Fruit fly (Drosophila melanogaster) whole organism, embryonic: Measurements from ENCODE around the gene Fkbp59.

Experiments
- Asciz ChIP-seq: fragments of 200-800 bp; sonication (Bioruptor generic); optimal IDR thresholded peaks from 2 replicates; lab custom pipeline; 2017; ENCODE audit warnings: missing biosample characterization, mild to moderate bottlenecking, missing genetic modification characterization, missing genetic modification reagents
- CG10366 ChIP-seq: fragments of 200-800 bp; sonication (Bioruptor generic); IDR thresholded peaks from 2 replicates; pipeline ENCODE4 v1.3.6; 2022; ENCODE audit warnings: missing biosample characterization, missing genetic modification characterization
- CG10654 ChIP-seq: fragments of 200-800 bp; sonication (Bioruptor generic); optimal IDR thresholded peaks from 2 replicates; lab custom pipeline; 2016; ENCODE audit warnings: missing biosample characterization, missing genetic modification characterization
- CG10979 ChIP-seq: fragments of 200-800 bp; sonication (Bioruptor generic); optimal IDR thresholded peaks from 2 replicates; lab custom pipeline; 2018; ENCODE audit warnings: missing biosample characterization, mild to moderate bottlenecking, missing genetic modification characterization, moderate library complexity
- CG11695 ChIP-seq: fragments of 200-800 bp; sonication (Bioruptor generic); IDR thresholded peaks from 3 replicates; pipeline ENCODE4 v1.3.6; 2022; ENCODE audit warnings: missing biosample characterization, missing genetic modification characterization
- CG12071 ChIP-seq: fragments of 200-800 bp; sonication (Bioruptor generic); optimal IDR thresholded peaks from 3 replicates; lab custom pipeline; 2018; ENCODE audit warnings: missing biosample characterization, mild to moderate bottlenecking, missing genetic modification characterization
- CG12659 ChIP-seq: fragments of 200-800 bp; sonication (Bioruptor generic); optimal IDR thresholded peaks from 3 replicates; lab custom pipeline; 2017; ENCODE audit warnings: mild to moderate bottlenecking, missing biosample characterization, missing genetic modification reagents, missing genetic modification characterization
- CG13775 ChIP-seq: fragments of 200-800 bp; sonication (Bioruptor generic); optimal IDR thresholded peaks from 3 replicates; lab custom pipeline; 2017; ENCODE audit warnings: missing biosample characterization, mild to moderate bottlenecking, missing genetic modification characterization
- CG15011 ChIP-seq: fragments of 200-800 bp; sonication (Bioruptor generic); optimal IDR thresholded peaks from 3 replicates; lab custom pipeline; 2018; ENCODE audit warnings: missing biosample characterization, mild to moderate bottlenecking, missing genetic modification characterization
- CG1603 ChIP-seq: fragments of 200-800 bp; sonication (Bioruptor generic); optimal IDR thresholded peaks from 2 replicates; lab custom pipeline; 2019; ENCODE audit warnings: missing biosample characterization, mild to moderate bottlenecking, missing genetic modification characterization, moderate library complexity
- CG17568 ChIP-seq: fragments of 200-800 bp; sonication (Bioruptor generic); optimal IDR thresholded peaks from 2 replicates; lab custom pipeline; 2018; ENCODE audit warnings: missing biosample characterization, mild to moderate bottlenecking, missing genetic modification characterization, moderate library complexity
- CG18011 ChIP-seq: fragments of 200-800 bp; sonication (Bioruptor generic); optimal IDR thresholded peaks from 2 replicates; lab custom pipeline; 2017; ENCODE audit warnings: missing biosample characterization, missing genetic modification characterization, mild to moderate bottlenecking, moderate library complexity, missing genotype
- CG31224 ChIP-seq: fragments of 200-800 bp; sonication (Bioruptor generic); IDR thresholded peaks from 2 replicates; pipeline ENCODE4 v1.3.6; 2022; ENCODE audit warnings: missing biosample characterization, missing genetic modification characterization
- CG31441 ChIP-seq: fragments of 200-800 bp; sonication (Bioruptor generic); IDR thresholded peaks from 2 replicates; pipeline ENCODE4 v1.3.6; 2022; ENCODE audit warnings: missing biosample characterization, missing genetic modification characterization
- CG34422 ChIP-seq: fragments of 200-800 bp; sonication (Bioruptor generic); IDR thresholded peaks from 3 replicates; pipeline ENCODE4 v1.3.6; 2022; ENCODE audit warnings: missing biosample characterization, missing genetic modification characterization
- CG6813 ChIP-seq: fragments of 200-800 bp; sonication (Bioruptor generic); optimal IDR thresholded peaks from 2 replicates; lab custom pipeline; 2017; ENCODE audit warnings: missing biosample characterization, missing genetic modification characterization, mild to moderate bottlenecking, moderate library complexity, missing genetic modification reagents
- CG6854 ChIP-seq: fragments of 200-800 bp; sonication (Bioruptor generic); optimal IDR thresholded peaks from 3 replicates; lab custom pipeline; 2017; ENCODE audit warnings: missing biosample characterization, mild to moderate bottlenecking, missing genetic modification characterization
- CG7786 ChIP-seq: fragments of 200-800 bp; sonication (Bioruptor generic); optimal IDR thresholded peaks from 2 replicates; lab custom pipeline; 2016; ENCODE audit warnings: missing biosample characterization, missing genetic modification characterization
- CG8359 ChIP-seq: fragments of 200-800 bp; sonication (Bioruptor generic); optimal IDR thresholded peaks from 2 replicates; lab custom pipeline; 2017; ENCODE audit warnings: missing biosample characterization, mild to moderate bottlenecking, missing genetic modification characterization, borderline replicate concordance
- CG8765 ChIP-seq: fragments of 200-800 bp; sonication (Bioruptor generic); IDR thresholded peaks from 2 replicates; pipeline ENCODE4 v1.3.6; 2022; ENCODE audit warnings: missing biosample characterization, missing genetic modification characterization
- Camta ChIP-seq: fragments of 200-800 bp; sonication (Bioruptor generic); optimal IDR thresholded peaks from 2 replicates; lab custom pipeline; 2016; ENCODE audit warnings: missing biosample characterization, missing genetic modification characterization
- Chrac-16 ChIP-seq: fragments of 200-800 bp; sonication (Bioruptor generic); optimal IDR thresholded peaks from 3 replicates; lab custom pipeline; 2016; ENCODE audit warnings: missing biosample characterization, missing genetic modification characterization
- Doc3 ChIP-seq: fragments of 200-800 bp; sonication (Bioruptor generic); IDR thresholded peaks from 3 replicates; pipeline ENCODE4 v1.3.6; 2022; ENCODE audit warnings: missing biosample characterization, missing genetic modification characterization; ENCODE audit not compliant: partially characterized antibody
- HLH3B ChIP-seq: fragments of 200-800 bp; sonication (Bioruptor generic); IDR thresholded peaks from 2 replicates; pipeline ENCODE4 v1.3.6; 2022; ENCODE audit warnings: missing biosample characterization, missing genetic modification characterization
- HLH54F ChIP-seq: fragments of 200-800 bp; sonication (Bioruptor generic); optimal IDR thresholded peaks from 3 replicates; lab custom pipeline; 2016; ENCODE audit warnings: missing biosample characterization, missing genetic modification characterization
- Hr51 ChIP-seq, 2 experiments: fragments of 200-800 bp; sonication (Bioruptor generic); optimal IDR thresholded peaks; 2 replicates in 1 of 2; 3 replicates in 1 of 2; lab custom pipeline; 2016 to 2018; ENCODE audit warnings: missing biosample characterization in 2 of 2, missing genetic modification characterization in 2 of 2, mild to moderate bottlenecking in 1 of 2, moderate library complexity in 1 of 2
- Pdp1 ChIP-seq, 2 experiments: fragments of 200-800 bp; sonication (Bioruptor generic); optimal IDR thresholded peaks; 3 replicates each; lab custom pipeline; 2016; ENCODE audit warnings: missing biosample characterization in 2 of 2, missing genetic modification characterization in 2 of 2, mild to moderate bottlenecking in 1 of 2, moderate library complexity in 1 of 2
- Ptx1 ChIP-seq: fragments of 200-800 bp; sonication (Bioruptor generic); IDR thresholded peaks from 2 replicates; pipeline ENCODE4 v1.3.6; 2022; ENCODE audit warnings: missing biosample characterization, missing genetic modification characterization
- Rx ChIP-seq: fragments of 200-800 bp; sonication (Bioruptor generic); IDR thresholded peaks from 2 replicates; pipeline ENCODE4 v1.3.6; 2022; ENCODE audit warnings: missing biosample characterization, missing genetic modification characterization
- TFAM ChIP-seq: fragments of 200-800 bp; sonication (Bioruptor generic); optimal IDR thresholded peaks from 2 replicates; lab custom pipeline; 2017; ENCODE audit warnings: missing biosample characterization, missing genetic modification characterization, inconsistent platforms
- Vsx1 ChIP-seq: fragments of 200-800 bp; sonication (Bioruptor generic); optimal IDR thresholded peaks from 2 replicates; lab custom pipeline; 2017; ENCODE audit warnings: missing biosample characterization, mild to moderate bottlenecking, missing genetic modification characterization, missing genetic modification reagents
- abd-A ChIP-seq: fragments of 200-800 bp; sonication (Bioruptor generic); optimal IDR thresholded peaks from 3 replicates; lab custom pipeline; 2019; ENCODE audit warnings: missing biosample characterization, mild to moderate bottlenecking, missing genetic modification characterization, moderate library complexity
- ap ChIP-seq: fragments of 200-800 bp; sonication (Bioruptor generic); IDR thresholded peaks from 2 replicates; pipeline ENCODE4 v1.3.6; 2022; ENCODE audit warnings: missing biosample characterization, missing genetic modification characterization
- ash1 ChIP-seq: fragments of 200-800 bp; sonication (Bioruptor generic); optimal IDR thresholded peaks from 2 replicates; lab custom pipeline; 2018; ENCODE audit warnings: missing biosample characterization, mild to moderate bottlenecking, missing genetic modification characterization
- chm ChIP-seq: fragments of 200-800 bp; sonication (Bioruptor generic); IDR thresholded peaks from 2 replicates; pipeline ENCODE4 v1.3.6; 2022; ENCODE audit warnings: missing biosample characterization, missing genetic modification characterization
- danr ChIP-seq: fragments of 200-800 bp; sonication (Bioruptor generic); IDR thresholded peaks from 2 replicates; pipeline ENCODE4 v1.3.6; 2022; ENCODE audit warnings: missing biosample characterization, missing genetic modification characterization
- fd102C ChIP-seq: fragments of 200-800 bp; sonication (Bioruptor generic); optimal IDR thresholded peaks from 2 replicates; lab custom pipeline; 2018; ENCODE audit warnings: missing biosample characterization, mild to moderate bottlenecking, missing genetic modification characterization, moderate library complexity
- fd96Cb ChIP-seq: fragments of 200-800 bp; sonication (Bioruptor generic); optimal IDR thresholded peaks from 2 replicates; lab custom pipeline; 2018; ENCODE audit warnings: missing biosample characterization, mild to moderate bottlenecking, missing genetic modification characterization, moderate library complexity
- gcm2 ChIP-seq: fragments of 200-800 bp; sonication (Bioruptor generic); optimal IDR thresholded peaks from 2 replicates; lab custom pipeline; 2016; ENCODE audit warnings: missing biosample characterization, missing genetic modification characterization
- grn ChIP-seq: fragments of 200-800 bp; sonication (Bioruptor generic); optimal IDR thresholded peaks from 3 replicates; lab custom pipeline; 2017; ENCODE audit warnings: missing biosample characterization, missing genetic modification characterization
- gsb ChIP-seq: fragments of 200-800 bp; sonication (Bioruptor generic); IDR thresholded peaks from 2 replicates; pipeline ENCODE4 v1.3.6; 2022; ENCODE audit warnings: missing biosample characterization, missing genetic modification characterization
- hb ChIP-seq: fragments of 200-800 bp; sonication (Bioruptor generic); IDR thresholded peaks from 3 replicates; pipeline ENCODE4 v1.3.6; 2022; ENCODE audit warnings: missing biosample characterization, missing genetic modification characterization; ENCODE audit not compliant: partially characterized antibody
- mam ChIP-seq: fragments of 200-800 bp; sonication (Bioruptor generic); optimal IDR thresholded peaks from 3 replicates; lab custom pipeline; 2016; ENCODE audit warnings: missing biosample characterization, missing genetic modification characterization
- sc ChIP-seq, 3 experiments: fragments of >200 bp in 2 of 3; fragments of 200-800 bp in 1 of 3; sonication (Bioruptor generic) in 1 of 3; optimal IDR thresholded peaks; 2 replicates in 2 of 3; 3 replicates in 1 of 3; lab custom pipeline; 2017; ENCODE audit warnings: mild to moderate bottlenecking in 1 of 3, missing biosample characterization in 1 of 3, missing genetic modification characterization in 1 of 3, missing genetic modification reagents in 1 of 3
- scrt ChIP-seq: fragments of 200-800 bp; sonication (Bioruptor generic); optimal IDR thresholded peaks from 2 replicates; lab custom pipeline; 2018; ENCODE audit warnings: missing biosample characterization, mild to moderate bottlenecking, missing genetic modification characterization, moderate library complexity
- seq ChIP-seq: fragments of 200-800 bp; sonication (Bioruptor generic); IDR thresholded peaks from 2 replicates; pipeline ENCODE4 v1.3.6; 2022; ENCODE audit warnings: missing biosample characterization, missing genetic modification characterization
- sima ChIP-seq: fragments of 200-800 bp; sonication (Bioruptor generic); optimal IDR thresholded peaks from 2 replicates; lab custom pipeline; 2016; ENCODE audit warnings: missing biosample characterization, missing genetic modification characterization
- sqz ChIP-seq: fragments of 200-800 bp; sonication (Bioruptor generic); optimal IDR thresholded peaks from 3 replicates; lab custom pipeline; 2018; ENCODE audit warnings: missing biosample characterization, mild to moderate bottlenecking, missing genetic modification characterization
- stc ChIP-seq: fragments of 200-800 bp; sonication (Bioruptor generic); IDR thresholded peaks from 2 replicates; pipeline ENCODE4 v1.3.6; 2022; ENCODE audit warnings: missing biosample characterization, missing genetic modification characterization
- zen ChIP-seq: fragments of 200-800 bp; sonication (Bioruptor generic); optimal IDR thresholded peaks from 3 replicates; lab custom pipeline; 2018; ENCODE audit warnings: missing biosample characterization, mild to moderate bottlenecking, missing genetic modification characterization, moderate library complexity

Fkbp59 gene

dm6 chr2L:9897296-9897695, 9.5 kb downstream of the Fkbp59 start, which contains the start of gene RpS2 (continued):
- no peak for TF ChIP-seq fd96Cb (tag; lab: Kevin White, UChicago)
- peak; percentile 99 for TF ChIP-seq Doc3 (GFP tag; lab: Robert Waterston, UW)
- peak; percentile 9 for TF ChIP-seq scrt (GFP tag; lab: Kevin White, UChicago)
- peak; percentile 22 for TF ChIP-seq fd102C (GFP tag; lab: Kevin White, UChicago)
- no peak for TF ChIP-seq Vsx1
- TF ChIP-seq CG10654 (GFP tag; lab: Kevin White, UChicago): no peak
- TF ChIP-seq zen: peak; percentile 3
- TF ChIP-seq stc (GFP tag; lab: Robert Waterston, UW): no peak
- no peak for TF ChIP-seq danr (GFP tag; lab: Robert Waterston, UW)
- TF ChIP-seq CG34422 (GFP tag; lab: Robert Waterston, UW): no peak; the same call in 2 of the 3 replicates
- TF ChIP-seq CG13775: no peak
- no peak for TF ChIP-seq sima (GFP tag; lab: Kevin White, UChicago)
- TF ChIP-seq Asciz (GFP tag; lab: Kevin White, UChicago): peak; percentile 11
- TF ChIP-seq HLH3B (GFP tag; lab: Robert Waterston, UW): 0 out of 2 replicates have a peak, but pooled peaks have one; percentile 17
- TF ChIP-seq Hr51 (GFP tag; optimal IDR thresholded peaks at IDR 0.05; lab: Kevin White, UChicago): peak in 1 of 2 experiments; percentile 5
- TF ChIP-seq abd-A (tag; lab: Kevin White, UChicago): no peak
- peak in 1 of 2 experiments; percentile 56 for TF ChIP-seq Pdp1 (GFP tag; optimal IDR thresholded peaks at IDR 0.05; lab: Kevin White, UChicago)
- no peak for TF ChIP-seq Rx
- no peak for TF ChIP-seq ash1 (GFP tag; lab: Kevin White, UChicago)
- peak; percentile 97 for TF ChIP-seq hb (GFP tag; lab: Robert Waterston, UW)
- TF ChIP-seq sqz (GFP tag; lab: Kevin White, UChicago): peak; percentile 46
- TF ChIP-seq CG6854: peak; percentile 26
- TF ChIP-seq CG12071 (GFP tag; lab: Kevin White, UChicago): no peak
- no peak for TF ChIP-seq CG31224 (GFP tag; lab: Robert Waterston, UW)
- TF ChIP-seq TFAM (GFP tag; lab: Kevin White, UChicago): no peak
- no peak for TF ChIP-seq Ptx1 (GFP tag; lab: Robert Waterston, UW)
- peak; percentile 82 for TF ChIP-seq CG12659 (GFP tag; lab: Kevin White, UChicago)
- TF ChIP-seq CG10979: peak; percentile 38
- no peak for TF ChIP-seq ap (GFP tag; lab: Robert Waterston, UW)
- peak; percentile 13 for TF ChIP-seq HLH54F (GFP tag; lab: Kevin White, UChicago)
- TF ChIP-seq CG18011 (GFP tag; lab: Kevin White, UChicago): no peak
- TF ChIP-seq Chrac-16: peak; percentile 21
- no peak for TF ChIP-seq CG10366
- peak; percentile 37 for TF ChIP-seq grn (GFP tag; lab: Kevin White, UChicago)
- peak; percentile 27; the same call in 1 of the 2 replicates for TF ChIP-seq seq
- TF ChIP-seq CG8765: no peak
- no peak for TF ChIP-seq CG6813 (GFP tag; lab: Kevin White, UChicago)
- no peak for TF ChIP-seq mam (GFP tag; lab: Kevin White, UChicago)
- no peak for TF ChIP-seq CG8359 (GFP tag; lab: Kevin White, UChicago)
- no peak for TF ChIP-seq gsb (GFP tag; lab: Robert Waterston, UW)
- peak; percentile 46 for TF ChIP-seq CG17568
- peak; percentile 43; the same call in 1 of the 2 replicates for TF ChIP-seq CG31441 (GFP tag; lab: Robert Waterston, UW)
- TF ChIP-seq sc (optimal IDR thresholded peaks at IDR 0.05; lab: Kevin White, UChicago): no peak
- no peak for TF ChIP-seq sc (GFP tag; optimal IDR thresholded peaks at IDR 0.05; lab: Kevin White, UChicago)
- TF ChIP-seq Camta: no peak
- TF ChIP-seq CG11695: no peak
- no peak for TF ChIP-seq gcm2 (GFP tag; lab: Kevin White, UChicago)
- no peak for TF ChIP-seq CG15011 (GFP tag; lab: Kevin White, UChicago)
- TF ChIP-seq chm (GFP tag; lab: Robert Waterston, UW): peak; percentile 87
- TF ChIP-seq CG7786: no peak
- TF ChIP-seq CG1603 (tag; lab: Kevin White, UChicago): peak; percentile 90
